Worm (Caenorhabditis elegans): ENCODE data around the gene B0410.1.

DNA sequence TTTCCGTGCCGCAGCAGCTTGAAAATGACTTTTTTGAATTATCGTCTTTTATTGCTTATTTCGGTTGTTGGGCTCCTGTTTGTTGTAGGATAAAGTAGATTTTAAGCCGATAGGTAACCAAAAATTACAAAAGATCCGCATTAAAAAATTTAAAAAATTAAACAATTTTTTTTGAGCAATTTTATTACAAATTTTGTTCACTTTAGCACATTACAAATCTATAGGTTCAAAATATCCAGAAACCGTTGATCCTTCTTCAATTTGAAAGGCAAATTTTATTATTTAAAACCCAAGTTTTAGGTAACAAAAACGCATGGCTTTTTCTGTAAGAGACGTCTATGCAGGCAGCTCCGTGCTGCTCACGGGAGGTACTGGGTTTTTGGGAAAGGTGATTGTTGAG is 38.7 kb downstream of the B0410.1 start, which contains the start of gene fard-1:
- TF ChIP-seq nhr-179 (tag; optimal IDR thresholded peaks at IDR 0.05) (no peak), ztf-3 (GFP tag; optimal IDR thresholded peaks at IDR 0.05) (no peak), F22D6.2 (tag; optimal IDR thresholded peaks at IDR 0.05) (no peak), lin-35 (GFP tag; optimal IDR thresholded peaks at IDR 0.05) (no peak), ztf-18 (tag; optimal IDR thresholded peaks at IDR 0.05) (no peak), Y95B8A.8 (GFP tag; IDR thresholded peaks at IDR 0.05) (no peak), B0261.1 (tag; optimal IDR thresholded peaks at IDR 0.05) (no peak), hrde-1 (tag; optimal IDR thresholded peaks at IDR 0.05; ENCODE audit: borderline replicate concordance) (no peak), F37B4.10 (GFP tag; IDR thresholded peaks at IDR 0.05) (no peak), hlh-12 (tag; optimal IDR thresholded peaks at IDR 0.05) (no peak), cebp-2 (GFP tag; IDR thresholded peaks at IDR 0.05) (no peak), ztf-6 (GFP tag; IDR thresholded peaks at IDR 0.05) (no peak)

Measured in whole organism, young adult.